Fruit fly (Drosophila melanogaster) whole organism, prepupa: ENCODE measurements around the gene Rfk.
A peak's percentile ranks its signal among the peaks of the same experiment; 100 is the strongest.

Experiments used
- Blimp-1 ChIP-seq: fragments of 200-800 bp; sonication (Bioruptor generic); optimal IDR thresholded peaks from 3 replicates; lab custom pipeline; 2017; ENCODE audit warnings: missing biosample characterization, missing genetic modification characterization, mild to moderate bottlenecking, moderate library complexity, missing genetic modification reagents
- CG10631 ChIP-seq: fragments of 200-800 bp; sonication (Bioruptor generic); optimal IDR thresholded peaks from 2 replicates; lab custom pipeline; 2016; ENCODE audit warnings: missing biosample characterization, missing genetic modification characterization
- CG10669 ChIP-seq: fragments of 200-800 bp; sonication (Bioruptor generic); optimal IDR thresholded peaks from 3 replicates; lab custom pipeline; 2018; ENCODE audit warnings: missing biosample characterization, mild to moderate bottlenecking, missing genetic modification characterization, moderate library complexity
- CG11294 ChIP-seq: fragments of 200-800 bp; sonication (Bioruptor generic); IDR thresholded peaks from 2 replicates; pipeline ENCODE4 v1.3.6; 2022; ENCODE audit warnings: missing biosample characterization, missing genetic modification characterization
- CG11762 ChIP-seq: fragments of 200-800 bp; sonication (Bioruptor generic); optimal IDR thresholded peaks from 3 replicates; lab custom pipeline; 2016; ENCODE audit warnings: missing biosample characterization, missing genetic modification characterization; ENCODE audit not compliant: insufficient read depth
- CG15336 ChIP-seq: fragments of 200-800 bp; sonication (Bioruptor generic); IDR thresholded peaks from 2 replicates; pipeline ENCODE4 v1.3.6; 2022; ENCODE audit warnings: missing biosample characterization, missing genetic modification characterization
- CG16779 ChIP-seq: fragments of 200-800 bp; sonication (Bioruptor generic); optimal IDR thresholded peaks from 3 replicates; lab custom pipeline; 2017; ENCODE audit warnings: missing biosample characterization, mild to moderate bottlenecking, missing genetic modification characterization
- CG3032 ChIP-seq: fragments of 200-800 bp; optimal IDR thresholded peaks from 2 replicates; lab custom pipeline; 2019; ENCODE audit warnings: missing biosample characterization, mild to moderate bottlenecking, missing genetic modification characterization, moderate library complexity
- CG31627 ChIP-seq: fragments of 200-800 bp; sonication (Bioruptor generic); optimal IDR thresholded peaks from 3 replicates; lab custom pipeline; 2016; ENCODE audit warnings: missing biosample characterization, missing genetic modification characterization
- CG32006 ChIP-seq: fragments of 200-800 bp; sonication (Bioruptor generic); optimal IDR thresholded peaks from 3 replicates; lab custom pipeline; 2017; ENCODE audit warnings: missing biosample characterization, mild to moderate bottlenecking, missing genetic modification characterization
- CG3919 ChIP-seq: fragments of 200-800 bp; sonication (Bioruptor generic); optimal IDR thresholded peaks from 3 replicates; lab custom pipeline; 2016; ENCODE audit warnings: missing biosample characterization, missing genetic modification characterization
- CG6163 ChIP-seq: fragments of 200-800 bp; sonication (Bioruptor generic); IDR thresholded peaks from 3 replicates; pipeline ENCODE4 v1.3.6; 2022; ENCODE audit warnings: missing biosample characterization, missing genetic modification characterization
- CG6792 ChIP-seq: fragments of 200-800 bp; sonication (Bioruptor generic); optimal IDR thresholded peaks from 3 replicates; lab custom pipeline; 2016; ENCODE audit warnings: missing biosample characterization, missing genetic modification characterization
- CG6808 ChIP-seq: fragments of 200-800 bp; sonication (Bioruptor generic); optimal IDR thresholded peaks from 3 replicates; lab custom pipeline; 2017; ENCODE audit warnings: missing biosample characterization, missing genetic modification characterization, mild to moderate bottlenecking, moderate library complexity, missing genetic modification reagents
- CG6854 ChIP-seq: fragments of 200-800 bp; sonication (Bioruptor generic); optimal IDR thresholded peaks from 2 replicates; lab custom pipeline; 2017; ENCODE audit warnings: missing biosample characterization, mild to moderate bottlenecking, missing genetic modification characterization
- CG8119 ChIP-seq: fragments of 200-800 bp; sonication (Bioruptor generic); IDR thresholded peaks from 3 replicates; pipeline ENCODE4 v1.3.6; 2022; ENCODE audit warnings: missing biosample characterization, missing genetic modification characterization
- Eip78C ChIP-seq: fragments of 200-800 bp; sonication (Bioruptor generic); peaks from one replicate; lab custom pipeline; 2016; ENCODE audit warnings: missing biosample characterization, missing genetic modification characterization
- Ets21C ChIP-seq: fragments of 200-800 bp; sonication (Bioruptor generic); optimal IDR thresholded peaks from 3 replicates; lab custom pipeline; 2016; ENCODE audit warnings: missing biosample characterization, missing genetic modification characterization
- Ets96B ChIP-seq: fragments of 200-800 bp; optimal IDR thresholded peaks from 2 replicates; lab custom pipeline; 2019; ENCODE audit warnings: missing biosample characterization, mild to moderate bottlenecking, missing genetic modification characterization, moderate library complexity
- Hr4 ChIP-seq: fragments of 200-800 bp; sonication (Bioruptor generic); optimal IDR thresholded peaks from 3 replicates; lab custom pipeline; 2016; ENCODE audit warnings: missing biosample characterization, missing genetic modification characterization
- Lpt ChIP-seq: fragments of 200-800 bp; sonication (Bioruptor generic); optimal IDR thresholded peaks from 3 replicates; lab custom pipeline; 2016; ENCODE audit warnings: missing biosample characterization, missing genetic modification characterization
- Met ChIP-seq: fragments of 200-800 bp; sonication (Bioruptor generic); optimal IDR thresholded peaks from 3 replicates; lab custom pipeline; 2016; ENCODE audit warnings: missing biosample characterization, missing genetic modification characterization
- OdsH ChIP-seq: fragments of 200-800 bp; sonication (Bioruptor generic); optimal IDR thresholded peaks from 3 replicates; lab custom pipeline; 2016; ENCODE audit warnings: missing biosample characterization, missing genetic modification characterization
- Sox102F ChIP-seq: fragments of 200-800 bp; sonication (Bioruptor generic); optimal IDR thresholded peaks from 2 replicates; lab custom pipeline; 2016; ENCODE audit warnings: missing biosample characterization, mild to moderate bottlenecking, missing genetic modification characterization
- Sox15 ChIP-seq: fragments of 200-800 bp; sonication (Bioruptor generic); optimal IDR thresholded peaks from 3 replicates; lab custom pipeline; 2016; ENCODE audit warnings: missing biosample characterization, missing genetic modification characterization
- achi ChIP-seq: fragments of 200-800 bp; sonication (Bioruptor generic); optimal IDR thresholded peaks from 3 replicates; lab custom pipeline; 2016; ENCODE audit warnings: missing biosample characterization, missing genetic modification characterization
- acj6 ChIP-seq: fragments of 200-800 bp; sonication (Bioruptor generic); optimal IDR thresholded peaks from 3 replicates; lab custom pipeline; 2016; ENCODE audit warnings: missing biosample characterization, missing genetic modification characterization
- cyc ChIP-seq: fragments of 200-800 bp; sonication (Bioruptor generic); optimal IDR thresholded peaks from 3 replicates; lab custom pipeline; 2016; ENCODE audit warnings: missing biosample characterization, missing genetic modification characterization
- dac ChIP-seq: fragments of 200-800 bp; sonication (Bioruptor generic); optimal IDR thresholded peaks from 2 replicates; lab custom pipeline; 2017; ENCODE audit warnings: missing biosample characterization, mild to moderate bottlenecking, missing genetic modification characterization
- dsx ChIP-seq: fragments of 200-800 bp; optimal IDR thresholded peaks from 3 replicates; lab custom pipeline; 2019; ENCODE audit warnings: missing biosample characterization, mild to moderate bottlenecking, missing genetic modification characterization, moderate library complexity; ENCODE audit not compliant: poor library complexity, severe bottlenecking
- esn ChIP-seq: fragments of 200-800 bp; sonication (Bioruptor generic); optimal IDR thresholded peaks from 2 replicates; lab custom pipeline; 2016; ENCODE audit warnings: missing biosample characterization, mild to moderate bottlenecking, missing genetic modification characterization, moderate library complexity
- fd59A ChIP-seq: fragments of 200-800 bp; sonication (Bioruptor generic); optimal IDR thresholded peaks from 2 replicates; lab custom pipeline; 2017; ENCODE audit warnings: missing biosample characterization, mild to moderate bottlenecking, missing genetic modification characterization, missing genetic modification reagents
- lz ChIP-seq: fragments of 200-800 bp; sonication (Bioruptor generic); optimal IDR thresholded peaks from 3 replicates; lab custom pipeline; 2016; ENCODE audit warnings: missing biosample characterization, missing genetic modification characterization
- net ChIP-seq: fragments of 200-800 bp; sonication (Bioruptor generic); optimal IDR thresholded peaks from 3 replicates; lab custom pipeline; 2016; ENCODE audit warnings: missing biosample characterization, missing genetic modification characterization
- pdm3 ChIP-seq: fragments of 200-800 bp; sonication (Bioruptor generic); optimal IDR thresholded peaks from 3 replicates; lab custom pipeline; 2016; ENCODE audit warnings: missing biosample characterization, missing genetic modification characterization
- salr ChIP-seq, 2 experiments: fragments of 200-800 bp; sonication (Bioruptor generic); optimal IDR thresholded peaks; 3 replicates each; lab custom pipeline; 2016 to 2018; ENCODE audit warnings: missing biosample characterization in 2 of 2, missing genetic modification characterization in 2 of 2, mild to moderate bottlenecking in 1 of 2
- spab ChIP-seq: fragments of 200-800 bp; sonication (Bioruptor generic); optimal IDR thresholded peaks from 2 replicates; lab custom pipeline; 2017; ENCODE audit warnings: missing biosample characterization, mild to moderate bottlenecking, missing genetic modification characterization, missing genetic modification reagents
- ss ChIP-seq, 2 experiments: fragments of 200-800 bp; sonication (Bioruptor generic); optimal IDR thresholded peaks; 2 replicates in 1 of 2; 3 replicates in 1 of 2; lab custom pipeline; 2017 to 2018; ENCODE audit warnings: mild to moderate bottlenecking in 2 of 2, missing biosample characterization in 2 of 2, missing genetic modification characterization in 2 of 2, moderate library complexity in 1 of 2
- svp ChIP-seq: fragments of 200-800 bp; sonication (Bioruptor generic); peaks from one replicate; lab custom pipeline; 2016; ENCODE audit warnings: missing biosample characterization, missing genetic modification characterization
- vri ChIP-seq: fragments of 200-800 bp; sonication (Bioruptor generic); optimal IDR thresholded peaks from 3 replicates; lab custom pipeline; 2016; ENCODE audit warnings: missing biosample characterization, mild to moderate bottlenecking, missing genetic modification characterization

The Rfk gene

DNA sequence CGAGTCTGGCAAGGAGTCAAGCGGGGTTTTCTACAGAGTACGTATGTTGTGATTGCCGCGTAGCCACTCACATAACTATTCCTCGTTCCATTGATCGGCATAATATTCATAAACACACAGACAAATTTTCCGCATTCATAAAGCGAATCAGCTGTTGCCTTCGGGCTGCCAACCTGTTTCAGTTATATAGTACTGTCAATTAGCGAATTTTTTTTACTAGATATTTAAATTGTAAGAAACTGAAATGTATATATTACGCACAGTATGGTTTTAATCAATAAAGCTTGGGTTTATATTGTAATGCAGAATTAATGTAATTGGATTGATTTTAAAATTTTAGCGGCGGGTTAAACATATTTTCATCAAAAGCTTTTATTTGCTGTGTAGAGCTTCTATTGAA lies at the start of gene Rfk:
Gene Rfk (minus strand): TSS at position 152 of the 400 bp plus-strand sequence.
- TF ChIP-seq lz = peak; percentile 45
- TF ChIP-seq CG3032 = peak; percentile 10
- TF ChIP-seq CG31627 (GFP tag; lab: Kevin White, UChicago) = peak; percentile 44
- no peak for TF ChIP-seq svp
- peak; percentile 31; the same call in 1 of the 2 replicates for TF ChIP-seq CG15336 (GFP tag; lab: Robert Waterston, UW)
- no peak for TF ChIP-seq Sox15
- peak; percentile 55 for TF ChIP-seq esn
- TF ChIP-seq cyc (GFP tag; lab: Kevin White, UChicago) = peak; percentile 40
- TF ChIP-seq achi (GFP tag; lab: Kevin White, UChicago) = peak; percentile 80
- no peak for TF ChIP-seq Hr4 (GFP tag; lab: Kevin White, UChicago)
- peak; percentile 16; the same call in 1 of the 3 replicates for TF ChIP-seq CG6163 (GFP tag; lab: Robert Waterston, UW)

DNA sequence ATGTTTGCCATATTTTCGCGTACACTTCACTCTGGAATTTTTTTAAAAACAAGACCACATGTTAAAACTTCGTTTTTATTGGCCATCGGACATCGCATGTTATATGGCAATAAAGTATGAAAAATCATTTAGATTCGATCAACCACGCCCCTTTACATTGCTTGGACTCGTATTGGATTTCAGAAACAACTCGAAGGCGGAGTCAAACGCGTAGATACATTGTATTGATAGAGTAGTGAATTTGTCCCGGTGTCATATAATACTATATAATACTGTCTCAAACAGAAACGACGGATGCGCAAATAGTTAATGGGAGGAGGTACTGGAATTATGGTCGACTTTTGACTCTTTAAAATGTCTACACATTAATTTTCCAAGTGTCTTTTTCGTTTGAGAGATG lies 48.3 kb upstream of the Rfk start:
- TF ChIP-seq CG6792 (GFP tag; lab: Kevin White, UChicago) (no peak), CG3032 (no peak), dsx (GFP tag; lab: Kevin White, UChicago) (peak; percentile 84)

DNA sequence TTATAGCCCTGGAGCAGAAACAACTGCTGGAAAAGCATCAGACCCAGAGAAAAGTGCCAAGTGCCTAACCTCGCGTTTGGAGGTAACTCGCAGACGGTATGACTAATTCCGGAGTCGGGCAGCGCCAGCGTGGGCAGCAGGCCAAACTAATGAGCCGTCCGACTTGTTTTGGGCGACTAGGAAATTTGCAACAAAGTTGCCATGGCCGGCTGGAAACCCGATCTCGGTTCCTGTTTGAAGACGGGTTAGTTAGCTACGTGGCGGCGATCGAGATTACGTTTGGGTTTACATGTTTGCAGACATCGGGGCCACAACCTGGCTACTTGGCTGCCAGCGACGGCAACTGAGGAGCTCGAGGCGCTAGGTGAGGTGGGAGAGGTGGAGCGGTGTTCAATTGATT lies 43.9 kb upstream of the Rfk start:
- TF ChIP-seq Lpt (peak; percentile 1), dsx (GFP tag; lab: Kevin White, UChicago) (peak; percentile 100), CG6163 (GFP tag; lab: Robert Waterston, UW) (no peak), Eip78C (GFP tag; lab: Kevin White, UChicago) (peak; percentile 25), esn (no peak)

DNA sequence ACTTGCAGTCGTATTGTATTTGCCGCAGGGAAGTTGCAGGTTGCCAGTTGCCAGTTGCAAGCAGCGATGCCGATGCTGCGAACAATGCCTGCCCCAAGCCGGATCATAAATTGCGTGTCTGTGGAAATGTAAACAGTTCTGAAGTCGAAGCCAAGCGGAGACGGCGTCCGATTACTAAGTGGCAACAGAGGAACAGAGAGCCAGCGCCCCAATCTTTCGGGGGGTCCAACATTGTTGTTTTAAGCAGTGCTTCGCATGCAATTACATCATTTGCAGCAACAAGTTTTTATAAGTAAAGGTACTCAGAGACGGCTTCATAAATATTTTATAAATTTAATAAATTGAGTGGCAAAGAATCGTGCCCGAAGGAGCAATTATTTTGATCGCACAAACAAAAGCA lies 41.4 kb upstream of the Rfk start:
- TF ChIP-seq dsx (GFP tag; lab: Kevin White, UChicago) (peak; percentile 94), vri (no peak), ss (GFP tag; optimal IDR thresholded peaks at IDR 0.05; lab: Kevin White, UChicago) (peak in 1 of 2 experiments; percentile 83), Blimp-1 (GFP tag; lab: Kevin White, UChicago) (no peak), CG11294 (no peak), Sox102F (GFP tag; lab: Kevin White, UChicago) (peak; percentile 7), esn (no peak), CG6854 (GFP tag; lab: Kevin White, UChicago) (peak; percentile 11)

DNA sequence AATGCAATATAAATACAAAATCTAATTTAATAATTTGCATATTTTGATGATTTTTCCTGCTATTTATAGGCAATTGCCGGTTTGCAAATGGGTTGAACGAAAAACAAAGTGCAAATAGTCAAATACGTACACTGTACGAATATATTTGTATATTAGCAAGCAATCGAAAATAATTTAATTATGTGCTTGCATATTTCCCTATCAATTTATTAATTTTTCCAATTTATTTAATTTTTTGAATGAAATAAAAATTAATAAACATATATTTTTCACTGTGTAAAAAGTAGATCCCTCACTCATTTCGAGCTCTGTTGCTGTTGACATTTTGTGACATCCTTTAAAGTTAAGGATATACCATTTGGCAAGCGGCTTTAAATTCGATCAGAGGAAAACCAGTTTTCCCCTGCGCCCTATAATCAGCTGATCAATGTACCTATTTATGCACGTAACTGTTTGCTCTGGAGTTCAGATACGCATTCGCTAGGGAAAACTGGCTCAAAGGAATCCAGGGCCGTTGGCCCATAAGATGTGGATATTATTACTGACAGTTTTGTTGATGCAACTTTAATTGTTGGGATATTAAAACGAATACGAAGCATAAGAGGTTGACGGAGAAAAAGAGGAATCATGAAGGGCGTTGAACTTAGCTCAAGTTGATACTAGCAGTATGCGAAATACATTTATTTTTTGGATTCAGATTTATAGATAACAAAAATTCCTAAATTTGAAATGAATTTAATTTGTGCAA lies 40.1 kb upstream of the Rfk start:
- TF ChIP-seq Ets96B (peak; percentile 66), dac (GFP tag; lab: Kevin White, UChicago) (no peak), dsx (GFP tag; lab: Kevin White, UChicago) (peak; percentile 72), CG32006 (GFP tag; lab: Kevin White, UChicago) (no peak), fd59A (peak; percentile 0), svp (peak; percentile 49), CG10669 (peak; percentile 52), salr (GFP tag; optimal IDR thresholded peaks at IDR 0.05; lab: Kevin White, UChicago) (no peak), achi (GFP tag; lab: Kevin White, UChicago) (peak; percentile 28), CG8119 (GFP tag; lab: Robert Waterston, UW) (0 out of 3 replicates have a peak, but pooled peaks have one; percentile 26), Met (GFP tag; lab: Kevin White, UChicago) (no peak), acj6 (GFP tag; lab: Kevin White, UChicago) (peak; percentile 24), CG15336 (GFP tag; lab: Robert Waterston, UW) (peak; percentile 41; the same call in 1 of the 2 replicates), CG3032 (peak; percentile 58), CG11762 (GFP tag; lab: Kevin White, UChicago) (no peak), CG10631 (peak; percentile 26), Ets21C (no peak), CG3919 (peak; percentile 20), CG6792 (GFP tag; lab: Kevin White, UChicago) (no peak), Eip78C (GFP tag; lab: Kevin White, UChicago) (peak; percentile 77), CG6808 (GFP tag; lab: Kevin White, UChicago) (peak; percentile 49), ss (GFP tag; optimal IDR thresholded peaks at IDR 0.05; lab: Kevin White, UChicago) (peak in 1 of 2 experiments; percentile 38), OdsH (peak; percentile 6), Hr4 (GFP tag; lab: Kevin White, UChicago) (no peak), CG6163 (GFP tag; lab: Robert Waterston, UW) (0 out of 3 replicates have a peak, but pooled peaks have one; percentile 25), net (GFP tag; lab: Kevin White, UChicago) (peak; percentile 5), spab (peak; percentile 61), pdm3 (GFP tag; lab: Kevin White, UChicago) (peak; percentile 1), CG16779 (tag; lab: Kevin White, UChicago) (no peak)
